Fruit fly (Drosophila melanogaster): ENCODE data around the gene mRpL1.

mRpL1 gene

DNA sequence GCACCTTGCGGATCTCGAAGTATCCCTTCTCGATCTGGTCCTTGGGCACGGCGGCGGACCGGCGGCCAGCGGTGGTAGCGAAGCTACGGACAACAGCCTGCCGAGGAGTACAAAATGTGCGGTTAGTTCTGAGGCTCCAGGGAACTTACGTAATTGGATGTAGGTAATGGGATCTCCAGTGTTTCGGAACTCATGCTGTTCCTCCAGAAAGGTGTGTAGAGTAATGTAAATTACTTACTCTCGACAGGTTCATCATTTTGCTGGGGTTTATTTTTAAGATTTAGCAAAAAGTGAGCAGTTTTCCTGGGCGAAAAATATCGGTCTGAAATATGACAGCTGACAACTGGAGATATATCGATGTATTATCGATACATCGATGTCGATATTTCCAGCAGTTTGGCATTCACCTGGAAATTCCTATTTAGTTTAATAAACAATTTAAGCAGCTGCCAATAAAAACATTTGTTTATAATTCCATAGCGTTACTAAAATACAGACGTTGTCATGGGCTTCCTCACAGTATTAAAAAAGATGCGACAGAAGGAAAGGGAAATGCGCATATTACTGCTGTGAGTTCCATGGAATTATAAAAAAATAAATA lies 39.5 kb downstream of the mRpL1 start, which contains the start of the genes COX7A and Arl2 (continued):
- no peak for TF ChIP-seq CG8290 (GFP tag; optimal IDR thresholded peaks at IDR 0.05)
- TF ChIP-seq CG8290 (tag; optimal IDR thresholded peaks at IDR 0.05) = no peak
- TF ChIP-seq CG18476 (GFP tag; optimal IDR thresholded peaks at IDR 0.05) = no peak
- TF ChIP-seq croc (GFP tag; conservative IDR thresholded peaks at IDR 0.05) = no peak
- TF ChIP-seq kay (GFP tag; optimal IDR thresholded peaks at IDR 0.05) = no peak
- no peak for TF ChIP-seq bowl (GFP tag; IDR thresholded peaks at IDR 0.05)
- no peak for TF ChIP-seq aop (GFP tag; IDR thresholded peaks at IDR 0.05)
- no peak for TF ChIP-seq CG1647 (GFP tag; optimal IDR thresholded peaks at IDR 0.05)
- TF ChIP-seq dmrt99B (tag; optimal IDR thresholded peaks at IDR 0.05) = no peak
- no peak for TF ChIP-seq dati (GFP tag; IDR thresholded peaks at IDR 0.05)
- no peak for TF ChIP-seq CG31388 (GFP tag; optimal IDR thresholded peaks at IDR 0.05)
- no peak for TF ChIP-seq CG4424 (GFP tag; optimal IDR thresholded peaks at IDR 0.05)
- no peak for TF ChIP-seq CG11695 (GFP tag; IDR thresholded peaks at IDR 0.05)
- TF ChIP-seq gcm (GFP tag; optimal IDR thresholded peaks at IDR 0.05) = no peak
- no peak for TF ChIP-seq CG18764 (GFP tag; optimal IDR thresholded peaks at IDR 0.05)
- TF ChIP-seq chif (GFP tag; optimal IDR thresholded peaks at IDR 0.05) = no peak
- TF ChIP-seq ttk (GFP tag; IDR thresholded peaks at IDR 0.05) = no peak
- peak; percentile 82 for TF ChIP-seq pzg (GFP tag; optimal IDR thresholded peaks at IDR 0.05)
- TF ChIP-seq CG10543 (GFP tag; optimal IDR thresholded peaks at IDR 0.05) = no peak
- no peak for TF ChIP-seq shn (GFP tag; optimal IDR thresholded peaks at IDR 0.05)
- no peak for TF ChIP-seq Ptx1 (GFP tag; IDR thresholded peaks at IDR 0.05)
- TF ChIP-seq NFAT (GFP tag; IDR thresholded peaks at IDR 0.05) = no peak
- TF ChIP-seq CG9609 (GFP tag; optimal IDR thresholded peaks at IDR 0.05) = no peak
- TF ChIP-seq Chrac-16 (GFP tag; optimal IDR thresholded peaks at IDR 0.05) = no peak
- TF ChIP-seq D19B (GFP tag; optimal IDR thresholded peaks at IDR 0.05) = no peak
- TF ChIP-seq Lhr (GFP tag; optimal IDR thresholded peaks at IDR 0.05) = no peak
- peak; percentile 60 for TF ChIP-seq Ets97D (GFP tag; optimal IDR thresholded peaks at IDR 0.05)
- TF ChIP-seq E2f2 (GFP tag; IDR thresholded peaks at IDR 0.05) = peak; percentile 56
- TF ChIP-seq Bgb (GFP tag; IDR thresholded peaks at IDR 0.05; ENCODE audit: partially characterized antibody) = peak; percentile 96
- TF ChIP-seq kah (GFP tag; optimal IDR thresholded peaks at IDR 0.05) = no peak
- TF ChIP-seq Sin3A (optimal IDR thresholded peaks at IDR 0.05) = peak; percentile 30
- TF ChIP-seq zfh2 (GFP tag; optimal IDR thresholded peaks at IDR 0.05) = no peak
- TF ChIP-seq twi (tag; optimal IDR thresholded peaks at IDR 0.05) = no peak
- peak; percentile 34 to 83 for TF ChIP-seq crp (GFP tag; optimal IDR thresholded peaks at IDR 0.05)
- TF ChIP-seq peb (GFP tag; IDR thresholded peaks at IDR 0.05) = no peak
- no peak for TF ChIP-seq NC2β (GFP tag; optimal IDR thresholded peaks at IDR 0.05)
- no peak for TF ChIP-seq BtbVII (GFP tag; optimal IDR thresholded peaks at IDR 0.05)
- TF ChIP-seq CG14014 (GFP tag; IDR thresholded peaks at IDR 0.05) = no peak
- TF ChIP-seq mam (GFP tag; optimal IDR thresholded peaks at IDR 0.05) = no peak
- TF ChIP-seq CG3065 (GFP tag; optimal IDR thresholded peaks at IDR 0.05) = no peak
- TF ChIP-seq her (GFP tag; optimal IDR thresholded peaks at IDR 0.05) = no peak
- no peak for TF ChIP-seq CG32767 (GFP tag; IDR thresholded peaks at IDR 0.05)
- no peak for TF ChIP-seq C15 (GFP tag; IDR thresholded peaks at IDR 0.05)
- TF ChIP-seq CG2202 (tag; optimal IDR thresholded peaks at IDR 0.05) = no peak
- TF ChIP-seq D (optimal IDR thresholded peaks at IDR 0.05) = no peak
- TF ChIP-seq D (GFP tag; optimal IDR thresholded peaks at IDR 0.05) = no peak
- 0 out of 2 replicates have a peak, but pooled peaks have one; percentile 17 for TF ChIP-seq E2f1 (GFP tag; IDR thresholded peaks at IDR 0.05)
- TF ChIP-seq fd64A (GFP tag; optimal IDR thresholded peaks at IDR 0.05) = no peak
- no peak for TF ChIP-seq Dip3 (GFP tag; optimal IDR thresholded peaks at IDR 0.05)
- no peak for TF ChIP-seq h (optimal IDR thresholded peaks at IDR 0.05)
- TF ChIP-seq CG6683 (GFP tag; optimal IDR thresholded peaks at IDR 0.05) = no peak
- TF ChIP-seq CG2120 (GFP tag; optimal IDR thresholded peaks at IDR 0.05) = peak; percentile 11
- TF ChIP-seq CG7963 (GFP tag; IDR thresholded peaks at IDR 0.05; ENCODE audit: partially characterized antibody) = peak; percentile 90
